Fruit fly (Drosophila melanogaster) whole organism, embryonic: ENCODE data around the gene Pdcd4.
A peak's percentile ranks its signal among the peaks of the same experiment; 100 is the strongest.

Source experiments
- ATbp ChIP-seq: fragments of 200-800 bp; sonication (Bioruptor generic); optimal IDR thresholded peaks from 2 replicates; lab custom pipeline; 2017; ENCODE audit warnings: missing biosample characterization, mild to moderate bottlenecking, missing genetic modification characterization, missing genetic modification reagents
- CG12155 ChIP-seq: fragments of 200-800 bp; sonication (Bioruptor generic); optimal IDR thresholded peaks from 3 replicates; lab custom pipeline; 2016; ENCODE audit warnings: missing biosample characterization, missing genetic modification characterization
- CG30431 ChIP-seq: fragments of 200-800 bp; sonication (Bioruptor generic); optimal IDR thresholded peaks from 2 replicates; lab custom pipeline; 2017; ENCODE audit warnings: missing biosample characterization, missing genetic modification characterization
- CG31441 ChIP-seq: fragments of 200-800 bp; sonication (Bioruptor generic); IDR thresholded peaks from 2 replicates; pipeline ENCODE4 v1.3.6; 2022; ENCODE audit warnings: missing biosample characterization, missing genetic modification characterization
- CG42726 ChIP-seq: fragments of 200-800 bp; sonication (Bioruptor generic); IDR thresholded peaks from 2 replicates; pipeline ENCODE4 v1.3.6; 2022; ENCODE audit warnings: missing biosample characterization, missing genetic modification characterization; ENCODE audit not compliant: partially characterized antibody
- CG4328 ChIP-seq: fragments of 200-800 bp; sonication (Bioruptor generic); optimal IDR thresholded peaks from 3 replicates; lab custom pipeline; 2017; ENCODE audit warnings: missing biosample characterization, missing genetic modification reagents, missing genetic modification characterization
- CG6689 ChIP-seq: fragments of 200-800 bp; sonication (Bioruptor generic); IDR thresholded peaks from 2 replicates; pipeline ENCODE4 v1.3.6; 2022; ENCODE audit warnings: missing biosample characterization, missing genetic modification characterization
- CG6854 ChIP-seq: fragments of 200-800 bp; sonication (Bioruptor generic); optimal IDR thresholded peaks from 3 replicates; lab custom pipeline; 2017; ENCODE audit warnings: missing biosample characterization, mild to moderate bottlenecking, missing genetic modification characterization
- CG7928 ChIP-seq: fragments of 200-800 bp; sonication (Bioruptor generic); optimal IDR thresholded peaks from 2 replicates; lab custom pipeline; 2017; ENCODE audit warnings: missing biosample characterization, mild to moderate bottlenecking, missing genetic modification characterization
- CG7963 ChIP-seq: fragments of 200-800 bp; sonication (Bioruptor generic); IDR thresholded peaks from 3 replicates; pipeline ENCODE4 v1.3.6; 2022; ENCODE audit warnings: missing biosample characterization, missing genetic modification characterization; ENCODE audit not compliant: partially characterized antibody
- CG8359 ChIP-seq: fragments of 200-800 bp; sonication (Bioruptor generic); optimal IDR thresholded peaks from 2 replicates; lab custom pipeline; 2017; ENCODE audit warnings: missing biosample characterization, mild to moderate bottlenecking, missing genetic modification characterization, borderline replicate concordance
- Dref ChIP-seq: fragments of 200-800 bp; sonication (Bioruptor generic); IDR thresholded peaks from 2 replicates; pipeline ENCODE4 v1.3.6; 2022; ENCODE audit warnings: missing biosample characterization, missing genetic modification characterization
- E2f1 ChIP-seq: fragments of 200-800 bp; sonication (Bioruptor generic); IDR thresholded peaks from 2 replicates; pipeline ENCODE4 v1.3.6; 2022; ENCODE audit warnings: missing biosample characterization, missing genetic modification characterization
- ERR ChIP-seq: fragments of 200-800 bp; sonication (Bioruptor generic); optimal IDR thresholded peaks from 2 replicates; lab custom pipeline; 2016; ENCODE audit warnings: missing biosample characterization, missing genetic modification characterization
- Fer2 ChIP-seq: fragments of 200-800 bp; sonication (Bioruptor generic); optimal IDR thresholded peaks from 2 replicates; lab custom pipeline; 2018; ENCODE audit warnings: missing biosample characterization, mild to moderate bottlenecking, missing genetic modification characterization, moderate library complexity
- Gsc ChIP-seq: fragments of 200-800 bp; sonication (Bioruptor generic); IDR thresholded peaks from 2 replicates; pipeline ENCODE4 v1.3.6; 2022; ENCODE audit warnings: missing biosample characterization, missing genetic modification characterization
- MTF-1 ChIP-seq: fragments of 200-800 bp; sonication (Bioruptor generic); optimal IDR thresholded peaks from 2 replicates; lab custom pipeline; 2018; ENCODE audit warnings: missing biosample characterization, mild to moderate bottlenecking, missing genetic modification characterization, borderline replicate concordance
- Myb ChIP-seq: fragments of 200-800 bp; sonication (Bioruptor generic); optimal IDR thresholded peaks from 2 replicates; lab custom pipeline; 2016; ENCODE audit warnings: missing biosample characterization, missing genetic modification characterization
- NC2α ChIP-seq: fragments of 200-800 bp; sonication (Bioruptor generic); optimal IDR thresholded peaks from 2 replicates; lab custom pipeline; 2016; ENCODE audit warnings: missing biosample characterization, missing genetic modification characterization
- NC2β ChIP-seq: fragments of 200-800 bp; sonication (Bioruptor generic); optimal IDR thresholded peaks from 2 replicates; lab custom pipeline; 2016; ENCODE audit warnings: missing biosample characterization, missing genetic modification characterization
- Pdp1 ChIP-seq, 2 experiments: fragments of 200-800 bp; sonication (Bioruptor generic); optimal IDR thresholded peaks; 3 replicates each; lab custom pipeline; 2016; ENCODE audit warnings: missing biosample characterization in 2 of 2, missing genetic modification characterization in 2 of 2, mild to moderate bottlenecking in 1 of 2, moderate library complexity in 1 of 2
- Sox102F ChIP-seq: fragments of 200-800 bp; sonication (Bioruptor generic); optimal IDR thresholded peaks from 2 replicates; lab custom pipeline; 2018; ENCODE audit warnings: missing biosample characterization, mild to moderate bottlenecking, missing genetic modification characterization, moderate library complexity
- Stat92E ChIP-seq, 3 experiments: fragments of >200 bp in 2 of 3; fragments of 200-800 bp in 1 of 3; sonication (Bioruptor generic) in 1 of 3; optimal IDR thresholded peaks; 2 replicates each; lab custom pipeline; 2017 to 2019; ENCODE audit warnings: missing biosample characterization in 3 of 3, missing genetic modification characterization in 3 of 3, mild to moderate bottlenecking in 1 of 3, moderate library complexity in 1 of 3
- Vsx1 ChIP-seq: fragments of 200-800 bp; sonication (Bioruptor generic); optimal IDR thresholded peaks from 2 replicates; lab custom pipeline; 2017; ENCODE audit warnings: missing biosample characterization, mild to moderate bottlenecking, missing genetic modification characterization, missing genetic modification reagents
- Xbp1 ChIP-seq: fragments of 200-800 bp; sonication (Bioruptor generic); optimal IDR thresholded peaks from 3 replicates; lab custom pipeline; 2016; ENCODE audit warnings: missing biosample characterization, mild to moderate bottlenecking, missing genetic modification characterization
- crp ChIP-seq, 2 experiments: fragments of 200-800 bp; sonication (Bioruptor generic); optimal IDR thresholded peaks; 2 replicates in 1 of 2; 3 replicates in 1 of 2; lab custom pipeline; 2017; ENCODE audit warnings: missing biosample characterization in 2 of 2, missing genetic modification characterization in 2 of 2, mild to moderate bottlenecking in 1 of 2, moderate library complexity in 1 of 2
- emc ChIP-seq: fragments of 200-800 bp; sonication (Bioruptor generic); optimal IDR thresholded peaks from 2 replicates; lab custom pipeline; 2016; ENCODE audit warnings: missing biosample characterization, missing genetic modification characterization
- fu2 ChIP-seq: fragments of 200-800 bp; sonication (Bioruptor generic); optimal IDR thresholded peaks from 2 replicates; lab custom pipeline; 2016; ENCODE audit warnings: missing biosample characterization, missing genetic modification characterization
- gem ChIP-seq: fragments of 200-800 bp; sonication (Bioruptor generic); optimal IDR thresholded peaks from 2 replicates; lab custom pipeline; 2019; ENCODE audit warnings: missing biosample characterization, mild to moderate bottlenecking, missing genetic modification characterization, moderate library complexity
- gfzf ChIP-seq: fragments of 200-800 bp; sonication (Bioruptor generic); optimal IDR thresholded peaks from 2 replicates; lab custom pipeline; 2016; ENCODE audit warnings: missing biosample characterization, mild to moderate bottlenecking, missing genetic modification characterization, moderate library complexity
- hbn ChIP-seq: fragments of 200-800 bp; sonication (Bioruptor generic); IDR thresholded peaks from 2 replicates; pipeline ENCODE4 v1.3.6; 2022; ENCODE audit warnings: missing biosample characterization, missing genetic modification characterization; ENCODE audit not compliant: partially characterized antibody
- jumu ChIP-seq: fragments of 200-800 bp; sonication (Bioruptor generic); optimal IDR thresholded peaks from 3 replicates; lab custom pipeline; 2016; ENCODE audit warnings: missing biosample characterization, missing genetic modification characterization
- ranshi ChIP-seq: fragments of 200-800 bp; sonication (Bioruptor generic); IDR thresholded peaks from 2 replicates; pipeline ENCODE4 v1.3.6; 2022; ENCODE audit warnings: missing biosample characterization, missing genetic modification characterization
- sc ChIP-seq, 3 experiments: fragments of >200 bp in 2 of 3; fragments of 200-800 bp in 1 of 3; sonication (Bioruptor generic) in 1 of 3; optimal IDR thresholded peaks; 2 replicates in 2 of 3; 3 replicates in 1 of 3; lab custom pipeline; 2017; ENCODE audit warnings: mild to moderate bottlenecking in 1 of 3, missing biosample characterization in 1 of 3, missing genetic modification characterization in 1 of 3, missing genetic modification reagents in 1 of 3
- sens ChIP-seq: fragments of 200-800 bp; sonication (Bioruptor generic); peaks from one replicate; lab custom pipeline; 2016; ENCODE audit warnings: missing biosample characterization, missing genetic modification characterization
- sob ChIP-seq: fragments of 200-800 bp; sonication (Bioruptor generic); IDR thresholded peaks from 2 replicates; pipeline ENCODE4 v1.3.6; 2022; ENCODE audit warnings: missing biosample characterization, missing genetic modification characterization
- stwl ChIP-seq: fragments of 200-800 bp; sonication (Bioruptor generic); optimal IDR thresholded peaks from 3 replicates; lab custom pipeline; 2018; ENCODE audit warnings: missing biosample characterization, mild to moderate bottlenecking, missing genetic modification characterization, moderate library complexity
- tio ChIP-seq: fragments of 200-800 bp; sonication (Bioruptor generic); optimal IDR thresholded peaks from 2 replicates; lab custom pipeline; 2017; ENCODE audit warnings: missing biosample characterization, missing genetic modification characterization, inconsistent platforms
- vvl ChIP-seq: fragments of 200-800 bp; sonication (Bioruptor generic); IDR thresholded peaks from 2 replicates; pipeline ENCODE4 v1.3.6; 2022; ENCODE audit warnings: missing biosample characterization, missing genetic modification characterization
- zen ChIP-seq: fragments of 200-800 bp; sonication (Bioruptor generic); optimal IDR thresholded peaks from 3 replicates; lab custom pipeline; 2018; ENCODE audit warnings: missing biosample characterization, mild to moderate bottlenecking, missing genetic modification characterization, moderate library complexity

Pdcd4 gene

DNA sequence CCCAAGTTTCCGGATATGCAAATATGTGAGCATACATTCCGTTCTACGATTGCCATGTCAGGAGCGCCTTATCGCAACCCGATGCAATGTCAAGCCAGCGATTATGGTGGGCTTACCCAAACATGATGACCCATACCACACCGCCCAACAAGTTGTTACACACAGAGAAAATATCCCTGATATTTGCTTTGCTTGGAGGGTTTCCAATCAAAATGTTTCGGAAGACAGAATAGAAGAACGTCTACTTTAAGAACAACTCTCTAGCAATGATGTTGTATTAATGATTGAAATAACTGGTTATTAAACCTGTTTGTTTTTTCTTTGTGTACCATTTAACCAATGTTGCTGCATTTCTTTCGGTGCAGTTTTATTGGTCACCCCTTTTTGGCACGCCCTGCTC, 45.5 kb upstream of the Pdcd4 start (continued):
- TF ChIP-seq crp (GFP tag; optimal IDR thresholded peaks at IDR 0.05; lab: Kevin White, UChicago) (no peak), zen (tag; lab: Kevin White, UChicago) (no peak), Fer2 (no peak), CG31441 (no peak), MTF-1 (no peak), CG6689 (GFP tag; lab: Robert Waterston, UW) (peak; percentile 33; the same call in 1 of the 2 replicates), fu2 (GFP tag; lab: Kevin White, UChicago) (no peak), CG7928 (GFP tag; lab: Kevin White, UChicago) (no peak), CG4328 (GFP tag; lab: Kevin White, UChicago) (no peak), Gsc (GFP tag; lab: Robert Waterston, UW) (no peak), vvl (GFP tag; lab: Robert Waterston, UW) (no peak), Myb (GFP tag; lab: Kevin White, UChicago) (no peak), ATbp (GFP tag; lab: Kevin White, UChicago) (no peak), E2f1 (GFP tag; lab: Robert Waterston, UW) (no peak), sc (optimal IDR thresholded peaks at IDR 0.05; lab: Kevin White, UChicago) (no peak), sc (GFP tag; optimal IDR thresholded peaks at IDR 0.05; lab: Kevin White, UChicago) (no peak), CG30431 (GFP tag; lab: Kevin White, UChicago) (no peak), gem (tag; lab: Kevin White, UChicago) (peak; percentile 19), gfzf (GFP tag; lab: Kevin White, UChicago) (no peak), ERR (GFP tag; lab: Kevin White, UChicago) (no peak), CG42726 (GFP tag; lab: Robert Waterston, UW) (no peak), emc (GFP tag; lab: Kevin White, UChicago) (no peak), NC2α (GFP tag; lab: Kevin White, UChicago) (no peak), Dref (GFP tag; lab: Robert Waterston, UW) (no peak), sob (GFP tag; lab: Robert Waterston, UW) (0 out of 2 replicates have a peak, but pooled peaks have one; percentile 19), CG8359 (no peak), Stat92E (GFP tag; optimal IDR thresholded peaks at IDR 0.05; lab: Kevin White, UChicago) (no peak), tio (no peak), Xbp1 (GFP tag; lab: Kevin White, UChicago) (no peak), CG12155 (no peak), Sox102F (peak; percentile 25), ranshi (GFP tag; lab: Robert Waterston, UW) (no peak), hbn (GFP tag; lab: Robert Waterston, UW) (no peak), CG6854 (GFP tag; lab: Kevin White, UChicago) (no peak), jumu (GFP tag; lab: Kevin White, UChicago) (no peak), Pdp1 (GFP tag; optimal IDR thresholded peaks at IDR 0.05; lab: Kevin White, UChicago) (peak in 1 of 2 experiments; percentile 13), Vsx1 (GFP tag; lab: Kevin White, UChicago) (no peak)

DNA sequence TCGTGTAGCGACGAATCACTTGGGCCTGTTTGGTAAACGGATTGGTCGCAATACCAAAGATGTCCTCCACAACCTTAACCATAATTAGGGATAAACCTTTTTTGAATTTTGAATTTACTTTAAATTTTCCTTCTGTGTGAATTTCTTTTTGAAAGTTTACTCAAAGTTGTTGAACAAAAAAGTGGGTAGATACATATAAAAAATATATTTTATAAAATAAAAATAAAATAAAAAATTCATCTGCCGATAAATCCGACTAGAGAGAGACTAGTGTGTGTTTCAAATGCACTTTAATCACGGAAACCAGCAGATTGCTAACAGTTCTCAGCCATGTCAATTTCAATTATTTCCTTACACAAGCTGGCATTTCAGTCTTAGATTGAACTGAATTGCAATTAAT, 42.3 kb upstream of the Pdcd4 start, which contains the start of gene CG10996:
Gene CG10996, minus strand, starts transcription at position 101 of the 400 bp plus-strand sequence.
- TF ChIP-seq NC2β (GFP tag; lab: Kevin White, UChicago) (no peak), CG7963 (GFP tag; lab: Robert Waterston, UW) (no peak), ERR (GFP tag; lab: Kevin White, UChicago) (no peak), stwl (tag; lab: Kevin White, UChicago) (no peak), sens (GFP tag; lab: Kevin White, UChicago) (peak; percentile 15)
